Worm (Caenorhabditis elegans): ENCODE results near the gene Y45G12C.1.
A peak's percentile ranks its signal among the peaks of the same experiment; 100 is the strongest.

The Y45G12C.1 gene

ce11 chrV:2600543-2600942 lies 35.1 kb downstream of the Y45G12C.1 start (continued):
- no peak for TF ChIP-seq nfya-1 (tag; optimal IDR thresholded peaks at IDR 0.05; ENCODE audit: borderline replicate concordance, insufficient read depth)
- TF ChIP-seq ceh-79 (tag; optimal IDR thresholded peaks at IDR 0.05): no peak
- peak; percentile 92 for TF ChIP-seq nfyb-1 (GFP tag; IDR thresholded peaks at IDR 0.05)
- 0 out of 2 replicates have a peak, but pooled peaks have one; percentile 11 for TF ChIP-seq egrh-3 (GFP tag; IDR thresholded peaks at IDR 0.05)
- no peak for TF ChIP-seq snpc-1.3 (tag; optimal IDR thresholded peaks at IDR 0.05; ENCODE audit: insufficient read depth)
- peak; percentile 58 for TF ChIP-seq F33H1.4 (GFP tag; IDR thresholded peaks at IDR 0.05)
- TF ChIP-seq nfya-2 (GFP tag; IDR thresholded peaks at IDR 0.05): 0 out of 2 replicates have a peak, but pooled peaks have one; percentile 34
- peak; percentile 35 for TF ChIP-seq nhr-80 (tag; optimal IDR thresholded peaks at IDR 0.05)
- peak; percentile 85; the same call in 1 of the 2 replicates for TF ChIP-seq F37B4.10 (GFP tag; IDR thresholded peaks at IDR 0.05)
- TF ChIP-seq D2030.7 (GFP tag; IDR thresholded peaks at IDR 0.05): peak; percentile 45
- TF ChIP-seq B0035.1 (tag; optimal IDR thresholded peaks at IDR 0.05): peak; percentile 22
- TF ChIP-seq lin-26 (GFP tag; IDR thresholded peaks at IDR 0.05): peak; percentile 51; the same call in 1 of the 2 replicates
- TF ChIP-seq ceh-27 (GFP tag; optimal IDR thresholded peaks at IDR 0.05): peak; percentile 82

- no peak for TF ChIP-seq Y53F4B.3 (GFP tag; IDR thresholded peaks at IDR 0.05)
- no peak for TF ChIP-seq tlf-1 (GFP tag; optimal IDR thresholded peaks at IDR 0.05)
- no peak for TF ChIP-seq lsl-1 (GFP tag; optimal IDR thresholded peaks at IDR 0.05)
- TF ChIP-seq fkh-3 (tag; optimal IDR thresholded peaks at IDR 0.05): no peak
- TF ChIP-seq athp-1 (tag; optimal IDR thresholded peaks at IDR 0.05): no peak
- no peak for TF ChIP-seq let-607 (tag; optimal IDR thresholded peaks at IDR 0.05)
- TF ChIP-seq egl-18 (GFP tag; IDR thresholded peaks at IDR 0.05): no peak
- TF ChIP-seq attf-5 (GFP tag; optimal IDR thresholded peaks at IDR 0.05): no peak
- no peak for TF ChIP-seq ama-1 (optimal IDR thresholded peaks at IDR 0.05)
- TF ChIP-seq ama-1 (GFP tag; optimal IDR thresholded peaks at IDR 0.05): no peak
- no peak for TF ChIP-seq hmg-20 (GFP tag; IDR thresholded peaks at IDR 0.05)
- no peak for TF ChIP-seq somi-1 (GFP tag; optimal IDR thresholded peaks at IDR 0.05)
- no peak for TF ChIP-seq unc-62 (GFP tag; optimal IDR thresholded peaks at IDR 0.05)
- peak; percentile 17 for TF ChIP-seq chd-7 (tag; optimal IDR thresholded peaks at IDR 0.05)
- no peak for TF ChIP-seq lag-1 (GFP tag; IDR thresholded peaks at IDR 0.05)
- no peak for TF ChIP-seq repo-1 (tag; optimal IDR thresholded peaks at IDR 0.05)
- TF ChIP-seq die-1 (tag; optimal IDR thresholded peaks at IDR 0.05): no peak
- no peak for TF ChIP-seq madf-8 (GFP tag; conservative IDR thresholded peaks at IDR 0.05)
- no peak for TF ChIP-seq F10E7.11 (tag; optimal IDR thresholded peaks at IDR 0.05)
- TF ChIP-seq ceh-100 (GFP tag; IDR thresholded peaks at IDR 0.05): no peak
- TF ChIP-seq pha-4 (tag; optimal IDR thresholded peaks at IDR 0.05): no peak
- no peak for TF ChIP-seq hmg-1.2 (GFP tag; IDR thresholded peaks at IDR 0.05)
- no peak for TF ChIP-seq cebp-1 (GFP tag; IDR thresholded peaks at IDR 0.05)
- TF ChIP-seq cebp-1 (tag; optimal IDR thresholded peaks at IDR 0.05): peak; percentile 4
- TF ChIP-seq nfyb-1 (GFP tag; IDR thresholded peaks at IDR 0.05): 0 out of 2 replicates have a peak, but pooled peaks have one; percentile 42
- TF ChIP-seq efl-1 (GFP tag; optimal IDR thresholded peaks at IDR 0.05): no peak
- no peak for TF ChIP-seq zim-3 (tag; optimal IDR thresholded peaks at IDR 0.05)
- 0 out of 2 replicates have a peak, but pooled peaks have one; percentile 54 for TF ChIP-seq cebp-2 (GFP tag; IDR thresholded peaks at IDR 0.05)
- TF ChIP-seq Y79H2A.3 (GFP tag; conservative IDR thresholded peaks at IDR 0.05): 0 out of 2 replicates have a peak, but pooled peaks have one; percentile 15
- 0 out of 2 replicates have a peak, but pooled peaks have one; percentile 38 for TF ChIP-seq mcd-1 (GFP tag; IDR thresholded peaks at IDR 0.05)
- TF ChIP-seq lin-54 (GFP tag; optimal IDR thresholded peaks at IDR 0.05): no peak
- TF ChIP-seq sea-2 (GFP tag; IDR thresholded peaks at IDR 0.05): no peak
- no peak for TF ChIP-seq B0261.1 (tag; optimal IDR thresholded peaks at IDR 0.05)
- TF ChIP-seq egl-44 (GFP tag; IDR thresholded peaks at IDR 0.05): no peak
- TF ChIP-seq dox-1 (GFP tag; IDR thresholded peaks at IDR 0.05): no peak
- TF ChIP-seq dpff-1 (tag; optimal IDR thresholded peaks at IDR 0.05): no peak
- peak; percentile 79; the same call in 1 of the 2 replicates for TF ChIP-seq ztf-25 (GFP tag; IDR thresholded peaks at IDR 0.05)
Observed at ce11 chrV:2601817-2602216, 36.3 kb downstream of the Y45G12C.1 start.
